Worm (Caenorhabditis elegans): ENCODE results near the gene nhr-51.

- TF ChIP-seq aly-2 (tag; optimal IDR thresholded peaks at IDR 0.05): no peak
- TF ChIP-seq snpc-4 (tag; optimal IDR thresholded peaks at IDR 0.05): no peak
- TF ChIP-seq sea-2 (GFP tag; optimal IDR thresholded peaks at IDR 0.05): no peak
- TF ChIP-seq lin-39 (tag; optimal IDR thresholded peaks at IDR 0.05): no peak
- TF ChIP-seq nhr-76 (tag; optimal IDR thresholded peaks at IDR 0.05): no peak
- no peak for TF ChIP-seq fos-1 (tag; optimal IDR thresholded peaks at IDR 0.05)
- no peak for TF ChIP-seq ceh-82 (tag; optimal IDR thresholded peaks at IDR 0.05)
Measured at ce11 chrV:15704745-15705144, 30.9 kb downstream of the nhr-51 start, which contains the start of gene twk-34.
